Worm (Caenorhabditis elegans): ENCODE data around the gene T19D7.7.

The T19D7.7 gene

DNA sequence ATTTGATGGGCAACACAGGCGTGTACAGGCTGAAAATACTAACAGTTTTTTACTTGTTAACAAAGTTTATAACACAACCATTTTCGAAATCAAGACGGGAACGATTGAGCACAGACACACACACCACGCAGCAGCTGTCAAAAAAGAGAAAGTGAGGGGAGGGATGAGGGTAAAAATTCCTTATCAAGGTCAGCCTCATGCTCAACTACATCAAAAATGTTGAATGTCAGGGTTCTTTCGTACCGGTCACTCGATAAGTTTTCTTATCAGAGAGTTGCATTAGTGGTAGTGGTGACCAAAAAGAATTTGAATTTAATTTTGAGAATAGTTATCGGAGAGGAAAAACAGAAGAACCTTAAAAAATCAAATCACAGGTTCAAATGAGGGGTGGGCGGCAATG is 10.2 kb downstream of the T19D7.7 start, which contains the start of gene T19D7.6:
TSS of gene T19D7.6 (minus strand) at position 198 of the 400 bp plus-strand sequence.
- TF ChIP-seq ZK546.5 (tag; optimal IDR thresholded peaks at IDR 0.05) (no peak), alr-1 (tag; optimal IDR thresholded peaks at IDR 0.05) (no peak), fos-1 (tag; optimal IDR thresholded peaks at IDR 0.05) (peak; percentile 54), dmd-4 (tag; optimal IDR thresholded peaks at IDR 0.05) (no peak), ama-1 (optimal IDR thresholded peaks at IDR 0.05) (no peak), lin-13 (GFP tag; optimal IDR thresholded peaks at IDR 0.05) (no peak), ceh-16 (tag; optimal IDR thresholded peaks at IDR 0.05) (no peak), nhr-23 (tag; optimal IDR thresholded peaks at IDR 0.05) (no peak)

- TF ChIP-seq lin-11 (tag; optimal IDR thresholded peaks at IDR 0.05) (no peak), ceh-16 (tag; optimal IDR thresholded peaks at IDR 0.05) (no peak), fos-1 (tag; optimal IDR thresholded peaks at IDR 0.05) (no peak), mab-5 (tag; optimal IDR thresholded peaks at IDR 0.05) (no peak), nhr-11 (tag; optimal IDR thresholded peaks at IDR 0.05) (no peak)
Measured at ce11 chrX:666125-666524, 14.7 kb downstream of the T19D7.7 start, which contains the start of gene T19D7.5. TSS of gene T19D7.5 (minus strand) at chrX:666225.

DNA sequence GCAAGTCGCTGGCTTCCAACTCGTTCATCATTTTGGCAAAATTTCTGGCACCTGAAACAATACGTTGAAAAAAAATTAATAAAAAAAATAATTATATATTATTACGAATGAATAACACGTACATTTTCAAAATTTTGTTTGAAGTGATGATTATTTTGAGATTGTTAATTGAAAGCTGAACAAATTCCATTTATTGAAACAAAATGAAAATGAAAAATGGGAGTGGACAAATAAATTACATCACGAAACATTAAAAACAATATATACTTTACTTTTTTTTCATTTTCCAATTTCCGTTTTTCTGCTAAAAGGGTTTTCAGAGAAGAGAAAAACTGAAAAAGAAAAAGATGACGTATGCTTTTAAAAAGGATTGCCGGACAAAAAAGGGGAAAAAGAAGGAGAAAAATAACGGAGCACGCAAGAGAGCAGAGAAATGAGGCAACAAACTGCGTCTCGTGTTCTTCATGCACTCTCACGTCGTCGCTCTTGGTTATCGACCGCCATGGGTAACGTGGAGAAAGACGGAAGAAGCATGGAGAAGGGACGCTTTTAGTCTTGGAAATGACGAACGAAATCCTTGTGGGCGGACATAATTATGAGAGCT is 19.0 kb downstream of the T19D7.7 start, which contains the start of gene rund-1:
TSS of gene rund-1 (minus strand) at position 51 of the 604 bp plus-strand sequence.
- TF ChIP-seq snpc-4 (tag; optimal IDR thresholded peaks at IDR 0.05) (peak; percentile 79), ztf-4 (tag; optimal IDR thresholded peaks at IDR 0.05) (peak; percentile 29), unc-62 (GFP tag; optimal IDR thresholded peaks at IDR 0.05) (no peak), lin-39 (tag; optimal IDR thresholded peaks at IDR 0.05) (no peak), crh-2 (tag; optimal IDR thresholded peaks at IDR 0.05) (peak; percentile 76), elt-1 (tag; optimal IDR thresholded peaks at IDR 0.05) (no peak), F13H6.1 (tag; optimal IDR thresholded peaks at IDR 0.05) (peak; percentile 24), egl-27 (tag; optimal IDR thresholded peaks at IDR 0.05) (peak; percentile 47), nhr-77 (tag; optimal IDR thresholded peaks at IDR 0.05) (no peak), nhr-129 (tag; optimal IDR thresholded peaks at IDR 0.05) (peak; percentile 66), nhr-21 (tag; optimal IDR thresholded peaks at IDR 0.05) (peak; percentile 47), mdl-1 (tag; optimal IDR thresholded peaks at IDR 0.05) (peak in 1 of 2 experiments; percentile 68), mab-5 (tag; optimal IDR thresholded peaks at IDR 0.05) (peak; percentile 7), ztf-11 (tag; optimal IDR thresholded peaks at IDR 0.05) (no peak), unc-55 (GFP tag; optimal IDR thresholded peaks at IDR 0.05) (peak; percentile 81), peb-1 (tag; optimal IDR thresholded peaks at IDR 0.05) (no peak), fos-1 (tag; optimal IDR thresholded peaks at IDR 0.05) (peak; percentile 57), lsy-2 (tag; optimal IDR thresholded peaks at IDR 0.05) (peak in 1 of 2 experiments; percentile 69), ama-1 (optimal IDR thresholded peaks at IDR 0.05) (no peak), zag-1 (tag; optimal IDR thresholded peaks at IDR 0.05) (peak; percentile 39), sma-3 (GFP tag; optimal IDR thresholded peaks at IDR 0.05) (no peak), nhr-6 (tag; optimal IDR thresholded peaks at IDR 0.05) (peak; percentile 14), C34F6.9 (tag; optimal IDR thresholded peaks at IDR 0.05) (peak; percentile 86), lin-13 (GFP tag; optimal IDR thresholded peaks at IDR 0.05) (peak; percentile 56), aly-2 (tag; optimal IDR thresholded peaks at IDR 0.05) (no peak), Y55F3AM.14 (GFP tag; optimal IDR thresholded peaks at IDR 0.05) (peak; percentile 44), sma-9 (GFP tag; optimal IDR thresholded peaks at IDR 0.05) (peak; percentile 50), sma-9 (tag; optimal IDR thresholded peaks at IDR 0.05) (no peak), skn-1 (tag; optimal IDR thresholded peaks at IDR 0.05) (no peak), nhr-11 (tag; optimal IDR thresholded peaks at IDR 0.05) (no peak), ceh-82 (tag; optimal IDR thresholded peaks at IDR 0.05) (no peak), nhr-237 (tag; optimal IDR thresholded peaks at IDR 0.05) (no peak), dmd-4 (tag; optimal IDR thresholded peaks at IDR 0.05) (no peak), lin-11 (tag; optimal IDR thresholded peaks at IDR 0.05) (peak; percentile 72)

ce11 chrX:655884-656283 is 24.9 kb downstream of the T19D7.7 start, which contains the start of gene lpr-7:
TSS of gene lpr-7 (plus strand) at chrX:656184.
- TF ChIP-seq lsy-2 (tag; optimal IDR thresholded peaks at IDR 0.05), result no peak
- no peak for TF ChIP-seq egl-27 (tag; optimal IDR thresholded peaks at IDR 0.05)
- TF ChIP-seq nhr-12 (tag; optimal IDR thresholded peaks at IDR 0.05), result no peak
- TF ChIP-seq sma-9 (GFP tag; optimal IDR thresholded peaks at IDR 0.05), result no peak
- no peak for TF ChIP-seq sma-9 (tag; optimal IDR thresholded peaks at IDR 0.05)
- TF ChIP-seq ztf-4 (tag; optimal IDR thresholded peaks at IDR 0.05), result no peak
- no peak for TF ChIP-seq fos-1 (tag; optimal IDR thresholded peaks at IDR 0.05)
- no peak for TF ChIP-seq nhr-11 (tag; optimal IDR thresholded peaks at IDR 0.05)
- TF ChIP-seq gmeb-1 (tag; optimal IDR thresholded peaks at IDR 0.05), result no peak
- TF ChIP-seq peb-1 (tag; optimal IDR thresholded peaks at IDR 0.05), result no peak
- TF ChIP-seq elt-1 (tag; optimal IDR thresholded peaks at IDR 0.05), result no peak
- no peak for TF ChIP-seq sma-3 (GFP tag; optimal IDR thresholded peaks at IDR 0.05)
- TF ChIP-seq nhr-21 (tag; optimal IDR thresholded peaks at IDR 0.05), result no peak
- no peak for TF ChIP-seq alr-1 (tag; optimal IDR thresholded peaks at IDR 0.05)
- TF ChIP-seq unc-55 (GFP tag; optimal IDR thresholded peaks at IDR 0.05), result no peak
- no peak for TF ChIP-seq C34F6.9 (tag; optimal IDR thresholded peaks at IDR 0.05)
- TF ChIP-seq R02D3.7 (tag; optimal IDR thresholded peaks at IDR 0.05), result no peak
- TF ChIP-seq nhr-77 (tag; optimal IDR thresholded peaks at IDR 0.05), result no peak
- no peak for TF ChIP-seq crh-2 (tag; optimal IDR thresholded peaks at IDR 0.05)

Measured in whole organism, L2 larva.